Worm (Caenorhabditis elegans): ENCODE data around the gene chc-1.

Gene chc-1

DNA sequence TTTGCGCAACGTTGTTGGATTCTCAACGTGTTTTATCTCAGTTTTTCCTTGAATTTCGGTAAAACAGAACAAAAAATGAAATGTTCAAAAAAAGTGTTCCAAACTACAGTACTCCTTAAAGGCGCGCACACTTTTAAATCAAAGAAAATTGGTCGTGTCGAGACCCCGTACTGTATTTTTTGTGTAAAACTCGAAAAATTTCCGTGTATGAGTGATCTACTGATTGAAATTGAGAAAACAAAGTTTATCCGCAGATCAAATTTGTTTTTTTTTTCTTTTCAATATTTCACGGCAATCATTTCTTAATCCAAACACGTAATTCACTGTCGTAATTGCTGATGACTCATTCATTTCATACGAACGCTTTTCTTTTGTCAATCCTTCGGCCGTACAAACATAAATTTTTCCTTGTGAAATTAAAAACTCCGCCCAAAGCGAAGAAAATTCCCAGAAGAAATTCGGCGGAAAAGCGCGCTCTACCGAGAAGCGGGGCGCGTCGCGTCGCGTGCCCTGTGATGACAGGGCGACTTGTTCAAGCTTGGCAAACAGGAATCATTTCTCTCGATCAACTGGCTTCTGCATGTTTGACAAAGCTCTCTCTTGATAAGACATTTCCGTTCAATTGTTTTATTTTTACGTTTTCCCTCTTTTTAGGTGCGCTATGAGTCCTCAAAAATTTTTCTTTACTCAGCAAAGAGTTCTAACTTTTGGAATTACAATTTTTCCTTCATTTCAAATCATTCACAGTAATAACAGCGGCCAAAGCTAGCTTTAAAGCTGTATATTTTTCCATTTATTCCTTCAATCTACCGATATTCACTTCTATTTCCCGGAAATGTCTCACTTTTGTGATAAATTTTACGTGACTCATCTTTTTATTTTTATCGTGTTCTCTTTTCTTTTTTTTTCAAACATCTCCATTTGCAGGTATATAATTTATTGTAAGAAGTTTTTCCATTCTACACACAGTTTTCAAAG, at the start of gene chc-1:
Gene chc-1 (plus strand): TSS at position 928 of the 978 bp plus-strand sequence.
- TF ChIP-seq ceh-14 (tag; optimal IDR thresholded peaks at IDR 0.05) = no peak
- no peak for TF ChIP-seq ceh-19 (GFP tag; optimal IDR thresholded peaks at IDR 0.05)
- TF ChIP-seq nfya-1 (tag; optimal IDR thresholded peaks at IDR 0.05) = peak; percentile 12
- TF ChIP-seq hlh-13 (GFP tag; optimal IDR thresholded peaks at IDR 0.05) = no peak
- no peak for TF ChIP-seq fax-1 (tag; optimal IDR thresholded peaks at IDR 0.05)
- TF ChIP-seq unc-55 (GFP tag; optimal IDR thresholded peaks at IDR 0.05) = peak; percentile 46
- TF ChIP-seq F13H6.1 (tag; optimal IDR thresholded peaks at IDR 0.05) = no peak
- TF ChIP-seq dve-1 (tag; optimal IDR thresholded peaks at IDR 0.05) = peak; percentile 37
- TF ChIP-seq ceh-18 (tag; optimal IDR thresholded peaks at IDR 0.05) = peak; percentile 1

DNA sequence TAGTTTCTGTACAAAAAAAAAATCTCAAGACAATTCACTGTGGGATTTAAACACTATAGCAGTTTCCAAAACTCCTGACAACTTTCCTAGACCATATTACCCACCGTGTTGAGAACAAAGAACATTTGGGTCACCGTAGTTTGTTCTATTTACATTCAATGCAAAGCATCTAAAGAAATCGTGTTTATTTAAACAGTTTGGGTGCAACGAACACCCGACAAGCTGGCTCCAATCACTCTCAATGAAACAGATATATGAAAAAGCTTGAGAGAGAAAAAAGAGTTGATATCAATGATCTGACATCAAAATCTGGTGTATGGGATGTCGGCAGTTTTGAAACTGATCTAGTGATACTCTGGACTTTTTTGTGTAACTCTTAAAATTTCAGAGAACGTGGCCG, 48.6 kb upstream of the chc-1 start:
- no peak for TF ChIP-seq elt-4 (tag; optimal IDR thresholded peaks at IDR 0.05)
- no peak for TF ChIP-seq ceh-34 (tag; optimal IDR thresholded peaks at IDR 0.05)
- no peak for TF ChIP-seq sox-2 (GFP tag; IDR thresholded peaks at IDR 0.05)
- no peak for TF ChIP-seq ama-1 (optimal IDR thresholded peaks at IDR 0.05)
- no peak for TF ChIP-seq nfya-1 (tag; optimal IDR thresholded peaks at IDR 0.05)
- no peak for TF ChIP-seq ceh-6 (GFP tag; optimal IDR thresholded peaks at IDR 0.05)
- TF ChIP-seq ceh-30 (tag; optimal IDR thresholded peaks at IDR 0.05) = no peak
- TF ChIP-seq F13H6.1 (tag; optimal IDR thresholded peaks at IDR 0.05) = no peak
- no peak for TF ChIP-seq ceh-2 (tag; optimal IDR thresholded peaks at IDR 0.05)
- TF ChIP-seq fkh-10 (GFP tag; optimal IDR thresholded peaks at IDR 0.05) = no peak
- no peak for TF ChIP-seq unc-3 (GFP tag; conservative IDR thresholded peaks at IDR 0.05)
- TF ChIP-seq unc-3 (tag; optimal IDR thresholded peaks at IDR 0.05) = no peak
- no peak for TF ChIP-seq ceh-31 (tag; optimal IDR thresholded peaks at IDR 0.05)

- TF ChIP-seq ceh-19 (GFP tag; optimal IDR thresholded peaks at IDR 0.05) (no peak), dve-1 (tag; optimal IDR thresholded peaks at IDR 0.05) (no peak), mec-3 (tag; optimal IDR thresholded peaks at IDR 0.05; ENCODE audit: borderline replicate concordance) (no peak), madf-2 (tag; optimal IDR thresholded peaks at IDR 0.05) (no peak), syd-9 (tag; optimal IDR thresholded peaks at IDR 0.05) (no peak)
These were observed 47.4 kb upstream of the chc-1 start for ce11 chrIII:10156269-10156668.

DNA sequence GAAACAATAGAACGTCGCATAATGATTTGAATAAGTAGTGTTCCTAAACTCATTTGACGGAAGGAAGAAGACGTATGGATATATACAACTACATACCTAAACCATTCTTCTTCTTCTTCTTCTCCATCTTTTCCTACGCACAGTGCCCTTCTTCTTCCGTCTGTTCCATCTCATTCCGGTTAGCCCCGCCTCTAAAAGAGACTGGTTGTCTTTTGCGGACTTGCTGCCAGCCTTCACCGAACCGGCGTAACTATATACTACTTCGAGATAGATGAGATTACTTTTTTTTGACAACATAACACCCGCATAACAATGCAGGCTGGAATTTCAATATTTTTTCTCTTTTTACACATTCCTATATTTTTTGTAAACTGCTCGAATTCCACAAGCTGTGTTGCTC, 43.2 kb upstream of the chc-1 start, which contains the start of the genes K08E5.5 and mua-3:
Gene K08E5.5 (minus strand): TSS at position 101 of the 400 bp plus-strand sequence.
Gene mua-3 (plus strand): TSS at position 313 of the 400 bp plus-strand sequence.
- TF ChIP-seq ceh-31 (tag; optimal IDR thresholded peaks at IDR 0.05) = no peak
- no peak for TF ChIP-seq ref-2 (tag; optimal IDR thresholded peaks at IDR 0.05)
- no peak for TF ChIP-seq nhr-11 (tag; optimal IDR thresholded peaks at IDR 0.05)
- TF ChIP-seq ceh-6 (GFP tag; optimal IDR thresholded peaks at IDR 0.05) = no peak
- no peak for TF ChIP-seq C08G9.2 (tag; optimal IDR thresholded peaks at IDR 0.05)
- TF ChIP-seq elt-2 (tag; optimal IDR thresholded peaks at IDR 0.05) = no peak
- no peak for TF ChIP-seq zip-5 (tag; optimal IDR thresholded peaks at IDR 0.05)
- TF ChIP-seq tbx-2 (tag; optimal IDR thresholded peaks at IDR 0.05) = no peak
- no peak for TF ChIP-seq sox-2 (GFP tag; IDR thresholded peaks at IDR 0.05)
- no peak for TF ChIP-seq sox-4 (tag; optimal IDR thresholded peaks at IDR 0.05)
- TF ChIP-seq ceh-14 (tag; optimal IDR thresholded peaks at IDR 0.05) = no peak
- TF ChIP-seq unc-3 (GFP tag; conservative IDR thresholded peaks at IDR 0.05) = no peak
- no peak for TF ChIP-seq unc-3 (tag; optimal IDR thresholded peaks at IDR 0.05)

ce11 chrIII:10170265-10170664, 33.4 kb upstream of the chc-1 start:
- no peak for TF ChIP-seq lin-11 (tag; optimal IDR thresholded peaks at IDR 0.05)
